Fruit fly (Drosophila melanogaster) whole organism, prepupa: ENCODE results near the gene CG1463.

Experiments
- CG10631 ChIP-seq: fragments of 200-800 bp; sonication (Bioruptor generic); optimal IDR thresholded peaks from 2 replicates; lab custom pipeline; 2016; ENCODE audit warnings: missing biosample characterization, missing genetic modification characterization
- CG6792 ChIP-seq: fragments of 200-800 bp; sonication (Bioruptor generic); optimal IDR thresholded peaks from 3 replicates; lab custom pipeline; 2016; ENCODE audit warnings: missing biosample characterization, missing genetic modification characterization
- Hr39 ChIP-seq: fragments of 200-800 bp; sonication (Bioruptor generic); optimal IDR thresholded peaks from 2 replicates; lab custom pipeline; 2016; ENCODE audit warnings: missing biosample characterization, missing genetic modification characterization
- eg ChIP-seq: fragments of 200-800 bp; sonication (Bioruptor generic); IDR thresholded peaks from 3 replicates; pipeline ENCODE4 v1.3.6; 2022; ENCODE audit warnings: missing biosample characterization, missing genetic modification characterization
- fd85E ChIP-seq: fragments of 200-800 bp; sonication (Bioruptor generic); optimal IDR thresholded peaks from 3 replicates; lab custom pipeline; 2016; ENCODE audit warnings: missing biosample characterization, missing genetic modification characterization
- lz ChIP-seq: fragments of 200-800 bp; sonication (Bioruptor generic); optimal IDR thresholded peaks from 3 replicates; lab custom pipeline; 2016; ENCODE audit warnings: missing biosample characterization, missing genetic modification characterization

DNA sequence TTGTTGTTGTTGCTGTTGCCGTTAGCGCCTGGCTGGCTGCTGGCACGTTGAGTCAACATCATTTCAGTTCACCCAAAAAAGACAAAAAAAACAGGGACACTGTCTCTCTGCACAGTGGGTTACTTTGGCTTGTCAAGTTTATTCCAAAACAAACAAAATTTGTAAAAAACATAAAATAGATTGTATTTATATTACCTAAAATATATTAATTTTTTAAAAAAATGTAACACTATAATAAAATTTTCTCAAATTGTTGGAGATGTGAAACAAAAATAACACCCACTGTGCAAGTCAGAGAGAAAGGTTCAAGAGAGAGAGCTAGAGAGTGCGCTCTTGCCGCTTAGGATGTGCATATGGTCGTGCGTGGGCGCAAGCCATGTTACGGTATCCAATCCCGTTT is 43.8 kb downstream of the CG1463 start:
- TF ChIP-seq Hr39 (GFP tag; lab: Kevin White, UChicago) (no peak), eg (peak; percentile 82), fd85E (GFP tag; lab: Kevin White, UChicago) (no peak), CG6792 (GFP tag; lab: Kevin White, UChicago) (peak; percentile 62), CG10631 (GFP tag; lab: Kevin White, UChicago) (peak; percentile 68), lz (GFP tag; lab: Kevin White, UChicago) (peak; percentile 13)
